Worm (Caenorhabditis elegans) whole organism, young adult: Measurements from ENCODE around the gene dnsn-1.

Source experiments
- B0019.2 ChIP-seq: fragments of 200-800 bp; sonication (Bioruptor generic); conservative IDR thresholded peaks from 2 replicates; pipeline ENCODE4 v1.3.6; 2022; ENCODE audit warnings: missing genetic modification reagents, missing genetic modification characterization, missing compliant biosample characterization
- B0035.1 ChIP-seq: sonication (generic microtip); optimal IDR thresholded peaks from 2 replicates; lab custom pipeline; 2016; ENCODE audit warnings: missing genetic modification characterization, mild to moderate bottlenecking, missing compliant biosample characterization, missing genotype, missing genetic modification reagents
- C17E4.6 ChIP-seq: fragments of 200-800 bp; sonication (Bioruptor generic); IDR thresholded peaks from 2 replicates; pipeline ENCODE4 v1.3.6; 2022; ENCODE audit warnings: missing genetic modification reagents, missing genetic modification characterization, missing compliant biosample characterization
- F22D6.2 ChIP-seq: sonication (generic microtip); optimal IDR thresholded peaks from 2 replicates; lab custom pipeline; 2016; ENCODE audit warnings: mild to moderate bottlenecking, missing genetic modification characterization, missing compliant biosample characterization
- F49E8.2 ChIP-seq: sonication (generic microtip); optimal IDR thresholded peaks from 3 replicates; lab custom pipeline; 2017; ENCODE audit warnings: missing genetic modification characterization, mild to moderate bottlenecking, missing compliant biosample characterization, antibody characterized with exemption, moderate library complexity; ENCODE audit not compliant: insufficient read depth
- T07F8.4 ChIP-seq: sonication (generic microtip); optimal IDR thresholded peaks from 2 replicates; lab custom pipeline; 2016; ENCODE audit warnings: mild to moderate bottlenecking, missing genetic modification characterization, moderate library complexity, missing compliant biosample characterization
- T26A5.8 ChIP-seq: sonication (generic microtip); optimal IDR thresholded peaks from 2 replicates; lab custom pipeline; 2016; ENCODE audit warnings: missing genetic modification characterization, missing compliant biosample characterization
- Y53F4B.3 ChIP-seq: fragments of 200-800 bp; sonication (Bioruptor generic); IDR thresholded peaks from 2 replicates; pipeline ENCODE4 v1.3.6; 2022; ENCODE audit warnings: missing genetic modification reagents, missing genetic modification characterization, missing compliant biosample characterization
- ama-1 ChIP-seq, 3 experiments: fragments of 150-350 bp in 1 of 3; sonication (generic microtip) in 2 of 3; optimal IDR thresholded peaks; 2 replicates each; lab custom pipeline; 2014 to 2018; ENCODE audit warnings: missing biosample characterization in 2 of 3, missing genetic modification characterization in 2 of 3, missing genetic modification reagents in 2 of 3
- aptf-3 ChIP-seq: fragments of 200-800 bp; sonication (Bioruptor generic); IDR thresholded peaks from 2 replicates; pipeline ENCODE4 v1.3.6; 2022; ENCODE audit warnings: missing genetic modification characterization, missing compliant biosample characterization
- athp-1 ChIP-seq: sonication (generic microtip); optimal IDR thresholded peaks from 2 replicates; lab custom pipeline; 2017; ENCODE audit warnings: mild to moderate bottlenecking, missing genetic modification characterization, missing compliant biosample characterization
- ceh-58 ChIP-seq: fragments of 200-800 bp; sonication (Bioruptor generic); IDR thresholded peaks from 2 replicates; pipeline ENCODE4 v1.3.6; 2022; ENCODE audit warnings: missing genetic modification characterization, missing compliant biosample characterization
- ceh-79 ChIP-seq: sonication (generic microtip); optimal IDR thresholded peaks from 2 replicates; lab custom pipeline; 2017; ENCODE audit warnings: mild to moderate bottlenecking, missing genetic modification characterization, missing compliant biosample characterization
- ceh-91 ChIP-seq: fragments of 200-800 bp; sonication (Bioruptor generic); IDR thresholded peaks from 2 replicates; pipeline ENCODE4 v1.3.6; 2022; ENCODE audit warnings: missing genetic modification reagents, missing genetic modification characterization, missing compliant biosample characterization
- chd-7 ChIP-seq: sonication (generic microtip); optimal IDR thresholded peaks from 2 replicates; lab custom pipeline; 2016; ENCODE audit warnings: mild to moderate bottlenecking, missing genetic modification characterization, moderate library complexity, missing compliant biosample characterization
- egl-18 ChIP-seq: fragments of 200-800 bp; sonication (Bioruptor generic); IDR thresholded peaks from 2 replicates; pipeline ENCODE4 v1.3.6; 2022; ENCODE audit warnings: missing genetic modification reagents, missing genetic modification characterization, missing compliant biosample characterization
- egl-44 ChIP-seq: fragments of 200-800 bp; sonication (Bioruptor generic); IDR thresholded peaks from 2 replicates; pipeline ENCODE4 v1.3.6; 2022; ENCODE audit warnings: missing genetic modification reagents, missing genetic modification characterization, missing compliant biosample characterization
- ekl-4 ChIP-seq: fragments of 200-800 bp; sonication (Bioruptor generic); IDR thresholded peaks from 2 replicates; pipeline ENCODE4 v1.3.6; 2022; ENCODE audit warnings: missing genetic modification reagents, missing genetic modification characterization, missing compliant biosample characterization
- ets-4 ChIP-seq: fragments of 200-800 bp; sonication (Bioruptor generic); optimal IDR thresholded peaks from 2 replicates; lab custom pipeline; 2018; ENCODE audit warnings: mild to moderate bottlenecking, missing genetic modification characterization, missing compliant biosample characterization
- hlh-26 ChIP-seq: fragments of 200-800 bp; sonication (Bioruptor generic); conservative IDR thresholded peaks from 2 replicates; pipeline ENCODE4 v1.3.6; 2022; ENCODE audit warnings: missing genetic modification reagents, missing genetic modification characterization, missing compliant biosample characterization
- let-526 ChIP-seq: fragments of 200-800 bp; sonication (Bioruptor generic); IDR thresholded peaks from 2 replicates; pipeline ENCODE4 v1.3.6; 2022; ENCODE audit warnings: missing genetic modification reagents, missing genetic modification characterization, missing compliant biosample characterization
- lin-54 ChIP-seq: fragments of 200-800 bp; sonication (Bioruptor generic); optimal IDR thresholded peaks from 2 replicates; lab custom pipeline; 2018; ENCODE audit warnings: mild to moderate bottlenecking, missing genetic modification characterization, missing compliant biosample characterization
- madf-10 ChIP-seq: sonication (generic microtip); optimal IDR thresholded peaks from 2 replicates; lab custom pipeline; 2016; ENCODE audit warnings: mild to moderate bottlenecking, missing genetic modification characterization, missing compliant biosample characterization
- nhr-179 ChIP-seq: sonication (generic microtip); optimal IDR thresholded peaks from 2 replicates; lab custom pipeline; 2016; ENCODE audit warnings: mild to moderate bottlenecking, missing genetic modification characterization, missing compliant biosample characterization
- nhr-80 ChIP-seq: sonication (generic microtip); optimal IDR thresholded peaks from 2 replicates; lab custom pipeline; 2016; ENCODE audit warnings: missing genetic modification characterization, missing compliant biosample characterization
- pbrm-1 ChIP-seq: fragments of 200-800 bp; sonication (Bioruptor generic); IDR thresholded peaks from 2 replicates; pipeline ENCODE4 v1.3.6; 2022; ENCODE audit warnings: missing genetic modification reagents, missing genetic modification characterization, missing compliant biosample characterization
- snpc-4 ChIP-seq, 5 experiments: fragments of 150-350 bp in 1 of 5; sonication (generic microtip) in 4 of 5; optimal IDR thresholded peaks; 2 replicates each; lab custom pipeline; 2014 to 2018; ENCODE audit warnings: missing genetic modification characterization in 5 of 5, missing biosample characterization in 3 of 5, antibody characterized with exemption in 2 of 5, mild to moderate bottlenecking in 2 of 5, missing compliant biosample characterization in 2 of 5, missing genotype in 2 of 5, moderate library complexity in 2 of 5, missing genetic modification reagents in 1 of 5
- tbx-9 ChIP-seq: sonication (generic microtip); optimal IDR thresholded peaks from 2 replicates; lab custom pipeline; 2016; ENCODE audit warnings: borderline replicate concordance, missing genetic modification characterization, inconsistent platforms, missing compliant biosample characterization
- tlf-1 ChIP-seq: fragments of 200-800 bp; sonication (Bioruptor generic); optimal IDR thresholded peaks from 2 replicates; lab custom pipeline; 2018; ENCODE audit warnings: mild to moderate bottlenecking, missing genetic modification characterization, missing compliant biosample characterization
- unc-130 ChIP-seq: sonication (generic microtip); optimal IDR thresholded peaks from 2 replicates; lab custom pipeline; 2016; ENCODE audit warnings: missing genetic modification reagents, missing genetic modification characterization, missing compliant biosample characterization
- unc-62 ChIP-seq: fragments of 150-350 bp; optimal IDR thresholded peaks from 2 replicates; lab custom pipeline; 2014; ENCODE audit warnings: missing biosample characterization, missing genetic modification reagents, missing genetic modification characterization
- xnd-1 ChIP-seq: sonication (generic microtip); optimal IDR thresholded peaks from 2 replicates; lab custom pipeline; 2016; ENCODE audit warnings: missing genotype, missing genetic modification reagents, missing genetic modification characterization, missing compliant biosample characterization
- ztf-22 ChIP-seq: fragments of 200-800 bp; sonication (Bioruptor generic); optimal IDR thresholded peaks from 2 replicates; lab custom pipeline; 2018; ENCODE audit warnings: mild to moderate bottlenecking, missing genetic modification characterization, moderate library complexity, missing compliant biosample characterization
- ztf-25 ChIP-seq: fragments of 200-800 bp; sonication (Bioruptor generic); IDR thresholded peaks from 2 replicates; pipeline ENCODE4 v1.3.6; 2022; ENCODE audit warnings: missing genetic modification reagents, missing genetic modification characterization, missing compliant biosample characterization

The dnsn-1 gene

DNA sequence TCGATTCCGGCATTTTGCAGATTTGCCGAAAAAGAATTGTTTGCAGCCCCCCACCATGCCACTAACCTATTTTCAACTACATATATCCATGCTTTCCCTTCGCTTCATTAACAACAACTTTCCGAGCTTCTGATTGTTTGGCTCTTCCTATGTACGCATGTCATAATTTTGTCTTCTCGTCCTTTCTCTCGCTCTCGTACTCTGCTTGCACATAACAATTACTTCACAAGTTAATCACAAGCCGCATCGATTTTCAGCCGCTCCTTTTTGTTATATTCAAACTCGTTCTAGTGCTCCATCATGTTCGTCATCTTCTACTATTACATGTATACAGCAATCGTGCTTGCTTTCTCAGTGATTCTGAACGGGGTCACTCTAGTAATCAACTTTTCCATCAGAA is 32.4 kb downstream of the dnsn-1 start, which contains the start of gene C03H5.9 (continued):
- no peak for TF ChIP-seq ztf-25

DNA sequence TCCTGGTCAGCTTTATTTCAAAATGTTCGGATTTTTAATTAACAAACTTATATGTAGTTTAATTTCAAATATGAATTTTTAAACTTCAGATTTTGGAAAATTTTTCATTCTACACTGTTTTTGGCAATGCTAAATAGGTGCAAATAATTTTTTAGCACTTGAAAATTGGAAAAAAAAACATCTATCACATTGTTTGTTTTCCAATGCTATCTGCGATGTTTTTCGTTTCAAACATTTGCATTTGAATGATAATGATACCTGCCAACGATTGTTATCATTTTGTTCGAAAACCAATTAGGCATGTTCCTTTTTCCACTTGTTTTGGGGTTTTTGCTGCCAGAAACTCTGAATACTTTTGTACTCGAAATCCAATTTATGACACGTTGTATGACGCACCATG is 35.8 kb downstream of the dnsn-1 start, which contains the start of gene C03H5.4:
Gene C03H5.4, plus strand, starts transcription at position 301 of the 400 bp plus-strand sequence.
- TF ChIP-seq ama-1 (optimal IDR thresholded peaks at IDR 0.05; lab: Kevin White, UChicago) (no peak), ama-1 (GFP tag; optimal IDR thresholded peaks at IDR 0.05; lab: Kevin White, UChicago) (no peak), tbx-9 (no peak)

- TF ChIP-seq F49E8.2 (tag; lab: Kevin White, UChicago), result no peak
- no peak for TF ChIP-seq B0035.1 (tag; lab: Kevin White, UChicago)
- TF ChIP-seq C17E4.6 (GFP tag; lab: Robert Waterston, UW), result no peak
- TF ChIP-seq aptf-3 (GFP tag; lab: Robert Waterston, UW), result no peak
- no peak for TF ChIP-seq hlh-26
- no peak for TF ChIP-seq unc-62 (GFP tag; lab: Kevin White, UChicago)
- TF ChIP-seq, all 124 proteins: peak for 0
Observed at ce11 chrII:372235-372634, 38.5 kb downstream of the dnsn-1 start.

ce11 chrII:371549-371948 is 39.2 kb downstream of the dnsn-1 start:
- no peak for TF ChIP-seq athp-1 (tag; lab: Kevin White, UChicago)
- no peak for TF ChIP-seq tlf-1 (GFP tag; lab: Kevin White, UChicago)
- TF ChIP-seq lin-54 (GFP tag; lab: Kevin White, UChicago), result no peak
- TF ChIP-seq ekl-4 (GFP tag; lab: Robert Waterston, UW), result no peak
- no peak for TF ChIP-seq pbrm-1
- TF ChIP-seq T26A5.8, result no peak
- no peak for TF ChIP-seq ceh-91 (GFP tag; lab: Robert Waterston, UW)
- TF ChIP-seq egl-18 (GFP tag; lab: Robert Waterston, UW), result no peak
- no peak for TF ChIP-seq chd-7 (tag; lab: Kevin White, UChicago)
- no peak for TF ChIP-seq xnd-1 (tag; lab: Kevin White, UChicago)
- TF ChIP-seq T07F8.4, result no peak
- no peak for TF ChIP-seq egl-44 (GFP tag; lab: Robert Waterston, UW)
- TF ChIP-seq ets-4 (GFP tag; lab: Kevin White, UChicago), result no peak
- TF ChIP-seq snpc-4 (GFP tag; optimal IDR thresholded peaks at IDR 0.05; lab: Kevin White, UChicago), result no peak
- no peak for TF ChIP-seq snpc-4 (tag; optimal IDR thresholded peaks at IDR 0.05; lab: Kevin White, UChicago)
- no peak for TF ChIP-seq nhr-179

DNA sequence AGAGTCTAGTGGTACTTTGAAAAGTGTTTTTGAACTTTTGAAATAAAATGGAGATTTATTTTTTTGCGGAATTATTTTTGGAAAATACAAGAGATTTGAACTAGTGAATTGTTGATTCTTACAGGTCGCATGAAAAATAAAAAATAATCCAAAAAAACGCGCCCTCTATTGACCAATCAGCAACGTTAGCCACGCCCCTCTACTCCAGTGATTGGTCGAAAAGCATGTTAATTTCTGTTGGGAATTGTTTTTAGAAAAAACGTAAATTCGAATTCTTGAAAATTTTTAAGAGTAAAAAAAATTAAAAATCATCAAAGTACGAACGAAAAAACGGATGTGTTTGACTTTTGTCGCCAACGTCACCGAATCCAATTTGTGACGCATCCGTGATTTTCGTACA is 40.3 kb downstream of the dnsn-1 start:
- TF ChIP-seq ceh-58 (no peak), ets-4 (GFP tag; lab: Kevin White, UChicago) (no peak), ztf-22 (GFP tag; lab: Kevin White, UChicago) (no peak), Y53F4B.3 (GFP tag; lab: Robert Waterston, UW) (no peak), B0019.2 (GFP tag; lab: Robert Waterston, UW) (no peak), unc-130 (GFP tag; lab: Kevin White, UChicago) (no peak), F22D6.2 (tag; lab: Kevin White, UChicago) (no peak)

ce11 chrII:367455-367854 is 43.3 kb downstream of the dnsn-1 start, which contains the start of gene ptr-3:
ptr-3 (minus strand) TSS chrII:367555.
- TF ChIP-seq let-526 (GFP tag; lab: Robert Waterston, UW) (no peak), ceh-79 (tag; lab: Kevin White, UChicago) (no peak), nhr-80 (tag; lab: Kevin White, UChicago) (no peak), madf-10 (no peak), aptf-3 (GFP tag; lab: Robert Waterston, UW) (no peak)
